Worm (Caenorhabditis elegans) whole organism, late embryonic: ENCODE results near the gene klc-2.

Source experiments
- C38D4.7 ChIP-seq: fragments of 200-800 bp; sonication (Bioruptor generic); optimal IDR thresholded peaks from 2 replicates; lab custom pipeline; 2018; ENCODE audit warnings: mild to moderate bottlenecking, missing genetic modification characterization, moderate library complexity, missing compliant biosample characterization
- K09A11.1 ChIP-seq: sonication (generic microtip); optimal IDR thresholded peaks from 2 replicates; lab custom pipeline; 2017; ENCODE audit warnings: antibody characterized with exemption, mild to moderate bottlenecking, missing genetic modification characterization, missing compliant biosample characterization; ENCODE audit not compliant: insufficient read depth
- T23F11.4 ChIP-seq: fragments of 200-800 bp; sonication (Bioruptor generic); optimal IDR thresholded peaks from 2 replicates; lab custom pipeline; 2018; ENCODE audit warnings: mild to moderate bottlenecking, missing genetic modification characterization, missing compliant biosample characterization
- ahr-1 ChIP-seq: sonication (generic microtip); optimal IDR thresholded peaks from 2 replicates; lab custom pipeline; 2016; ENCODE audit warnings: missing genetic modification characterization, missing compliant biosample characterization
- ama-1 ChIP-seq: fragments of 150-350 bp; optimal IDR thresholded peaks from 2 replicates; lab custom pipeline; 2014
- ceh-19 ChIP-seq: fragments of 200-800 bp; sonication (Bioruptor generic); optimal IDR thresholded peaks from 2 replicates; lab custom pipeline; 2018; ENCODE audit warnings: mild to moderate bottlenecking, missing genetic modification characterization, missing compliant biosample characterization
- ceh-2 ChIP-seq: sonication (generic microtip); optimal IDR thresholded peaks from 2 replicates; lab custom pipeline; 2016; ENCODE audit warnings: missing genotype, missing genetic modification characterization, missing compliant biosample characterization
- ceh-30 ChIP-seq: fragments of 150-350 bp; optimal IDR thresholded peaks from 2 replicates; lab custom pipeline; 2014; ENCODE audit warnings: missing biosample characterization, missing genetic modification characterization
- ceh-31 ChIP-seq: sonication (generic microtip); optimal IDR thresholded peaks from 2 replicates; lab custom pipeline; 2016; ENCODE audit warnings: missing genetic modification characterization, missing compliant biosample characterization
- ceh-45 ChIP-seq: fragments of 200-800 bp; sonication (Bioruptor generic); IDR thresholded peaks from 2 replicates; pipeline ENCODE4 v1.3.6; 2022; ENCODE audit warnings: missing genetic modification reagents, missing genetic modification characterization, missing compliant biosample characterization
- ceh-48 ChIP-seq: sonication (generic microtip); optimal IDR thresholded peaks from 2 replicates; lab custom pipeline; 2016; ENCODE audit warnings: missing genetic modification characterization, inconsistent platforms, missing compliant biosample characterization
- ets-4 ChIP-seq: sonication (generic microtip); optimal IDR thresholded peaks from 2 replicates; lab custom pipeline; 2016; ENCODE audit warnings: missing genetic modification characterization, missing compliant biosample characterization
- eyg-1 ChIP-seq: sonication (generic microtip); optimal IDR thresholded peaks from 2 replicates; lab custom pipeline; 2016; ENCODE audit warnings: missing genotype, missing genetic modification characterization, missing compliant biosample characterization
- fkh-10 ChIP-seq: fragments of 150-350 bp; optimal IDR thresholded peaks from 2 replicates; lab custom pipeline; 2014; ENCODE audit warnings: missing biosample characterization, missing genetic modification reagents, missing genetic modification characterization
- fkh-6 ChIP-seq: sonication (generic microtip); optimal IDR thresholded peaks from 2 replicates; lab custom pipeline; 2016; ENCODE audit warnings: missing genetic modification characterization, missing compliant biosample characterization
- gmeb-2 ChIP-seq: sonication (generic microtip); optimal IDR thresholded peaks from 2 replicates; lab custom pipeline; 2016; ENCODE audit warnings: missing genetic modification characterization, inconsistent platforms, missing compliant biosample characterization
- hlh-13 ChIP-seq: fragments of 200-800 bp; sonication (Bioruptor generic); optimal IDR thresholded peaks from 2 replicates; lab custom pipeline; 2018; ENCODE audit warnings: mild to moderate bottlenecking, missing genetic modification characterization, missing compliant biosample characterization
- hlh-6 ChIP-seq: sonication (generic microtip); optimal IDR thresholded peaks from 2 replicates; lab custom pipeline; 2016; ENCODE audit warnings: missing genotype, missing genetic modification characterization, missing compliant biosample characterization
- mec-3 ChIP-seq: sonication (generic microtip); optimal IDR thresholded peaks from 2 replicates; lab custom pipeline; 2016; ENCODE audit warnings: borderline replicate concordance, missing genetic modification characterization, missing compliant biosample characterization
- nfya-1 ChIP-seq: sonication (generic microtip); optimal IDR thresholded peaks from 2 replicates; lab custom pipeline; 2017; ENCODE audit warnings: missing genetic modification characterization, mild to moderate bottlenecking, missing compliant biosample characterization, antibody characterized with exemption, moderate library complexity
- odd-2 ChIP-seq: sonication (generic microtip); optimal IDR thresholded peaks from 2 replicates; lab custom pipeline; 2017; ENCODE audit warnings: antibody characterized with exemption, mild to moderate bottlenecking, missing genetic modification characterization, missing compliant biosample characterization
- pat-9 ChIP-seq: fragments of 200-800 bp; sonication (Bioruptor generic); optimal IDR thresholded peaks from 2 replicates; lab custom pipeline; 2018; ENCODE audit warnings: mild to moderate bottlenecking, missing genetic modification characterization, moderate library complexity, missing compliant biosample characterization
- pax-1 ChIP-seq: fragments of 150-350 bp; optimal IDR thresholded peaks from 2 replicates; lab custom pipeline; 2014; ENCODE audit warnings: missing biosample characterization, missing genetic modification characterization
- pqm-1 ChIP-seq: sonication (generic microtip); optimal IDR thresholded peaks from 2 replicates; lab custom pipeline; 2016; ENCODE audit warnings: missing genetic modification characterization, missing compliant biosample characterization
- pros-1 ChIP-seq: fragments of 150-350 bp; optimal IDR thresholded peaks from 2 replicates; lab custom pipeline; 2014; ENCODE audit warnings: missing biosample characterization, missing genetic modification reagents, missing genetic modification characterization
- ref-2 ChIP-seq: sonication (generic microtip); optimal IDR thresholded peaks from 2 replicates; lab custom pipeline; 2016; ENCODE audit warnings: missing genetic modification characterization, missing compliant biosample characterization
- sox-2 ChIP-seq: fragments of 200-800 bp; sonication (Bioruptor generic); IDR thresholded peaks from 2 replicates; pipeline ENCODE4 v1.3.6; 2022; ENCODE audit warnings: missing genetic modification reagents, missing genetic modification characterization, missing compliant biosample characterization
- sox-4 ChIP-seq: sonication (generic microtip); optimal IDR thresholded peaks from 2 replicates; lab custom pipeline; 2017; ENCODE audit warnings: mild to moderate bottlenecking, missing genetic modification characterization, inconsistent platforms, missing compliant biosample characterization
- tbx-2 ChIP-seq: sonication (generic microtip); optimal IDR thresholded peaks from 2 replicates; lab custom pipeline; 2016; ENCODE audit warnings: missing genetic modification characterization, missing compliant biosample characterization
- tbx-7 ChIP-seq: sonication (generic microtip); optimal IDR thresholded peaks from 2 replicates; lab custom pipeline; 2016; ENCODE audit warnings: missing genotype, missing genetic modification characterization, missing compliant biosample characterization
- ttx-3 ChIP-seq: sonication (generic microtip); optimal IDR thresholded peaks from 2 replicates; lab custom pipeline; 2016; ENCODE audit warnings: missing genetic modification reagents, missing genetic modification characterization, missing compliant biosample characterization
- unc-42 ChIP-seq: sonication (generic microtip); optimal IDR thresholded peaks from 2 replicates; lab custom pipeline; 2016; ENCODE audit warnings: missing genotype, missing genetic modification characterization, missing compliant biosample characterization
- unc-55 ChIP-seq: sonication (generic microtip); optimal IDR thresholded peaks from 2 replicates; lab custom pipeline; 2017; ENCODE audit warnings: missing biosample characterization, missing genetic modification reagents, missing genetic modification characterization
- zip-5 ChIP-seq: sonication (generic microtip); optimal IDR thresholded peaks from 2 replicates; lab custom pipeline; 2016; ENCODE audit warnings: missing genetic modification characterization, missing compliant biosample characterization

Gene klc-2

ce11 chrV:5584833-5585232 lies 3.6 kb upstream of the klc-2 start, which contains the start of gene CD4.11:
CD4.11 (plus strand) TSS chrV:5585133.
- no peak for TF ChIP-seq odd-2 (tag; lab: Kevin White, UChicago)
- TF ChIP-seq ets-4 (tag; lab: Kevin White, UChicago), result no peak
- no peak for TF ChIP-seq fkh-10 (GFP tag; lab: Kevin White, UChicago)
- TF ChIP-seq ceh-45 (GFP tag; lab: Robert Waterston, UW), result no peak
- TF ChIP-seq pat-9 (tag; lab: Kevin White, UChicago), result no peak
- no peak for TF ChIP-seq ceh-30 (tag; lab: Kevin White, UChicago)
- no peak for TF ChIP-seq T23F11.4
- no peak for TF ChIP-seq C38D4.7 (GFP tag; lab: Kevin White, UChicago)

ce11 chrV:5584293-5584776 lies 3.1 kb upstream of the klc-2 start, which contains the start of gene pas-6:
pas-6 (minus strand) TSS chrV:5584343.
- TF ChIP-seq eyg-1 (tag; lab: Kevin White, UChicago), result no peak
- TF ChIP-seq nfya-1 (tag; lab: Kevin White, UChicago), result peak; percentile 13

ce11 chrV:5582860-5583259 lies 1.6 kb upstream of the klc-2 start:
- TF ChIP-seq unc-55 (GFP tag; lab: Kevin White, UChicago) (peak; percentile 46), C38D4.7 (GFP tag; lab: Kevin White, UChicago) (no peak), ttx-3 (tag; lab: Kevin White, UChicago) (no peak), mec-3 (tag; lab: Kevin White, UChicago) (no peak)

ce11 chrV:5582308-5582707 lies 1.1 kb upstream of the klc-2 start:
- TF ChIP-seq nfya-1 (tag; lab: Kevin White, UChicago) (peak; percentile 35), unc-42 (tag; lab: Kevin White, UChicago) (peak; percentile 82), pqm-1 (no peak), ttx-3 (tag; lab: Kevin White, UChicago) (no peak)
- TF ChIP-seq, all 69 proteins: peak for 2

- TF ChIP-seq ceh-2 (tag; lab: Kevin White, UChicago) (peak; percentile 46), sox-2 (peak; percentile 40; the same call in 1 of the 2 replicates), ceh-31 (tag; lab: Kevin White, UChicago) (peak; percentile 74), tbx-2 (tag; lab: Kevin White, UChicago) (peak; percentile 31), unc-55 (GFP tag; lab: Kevin White, UChicago) (peak; percentile 38), pax-1 (tag; lab: Kevin White, UChicago) (peak; percentile 21), ref-2 (tag; lab: Kevin White, UChicago) (peak; percentile 6), eyg-1 (tag; lab: Kevin White, UChicago) (no peak), unc-42 (tag; lab: Kevin White, UChicago) (peak; percentile 30), ama-1 (no peak), tbx-7 (tag; lab: Kevin White, UChicago) (no peak), nfya-1 (tag; lab: Kevin White, UChicago) (peak; percentile 87), K09A11.1 (peak; percentile 69), ceh-48 (tag; lab: Kevin White, UChicago) (peak; percentile 80)
Observed at ce11 chrV:5580517-5580916, 695 bp downstream of the klc-2 start.

- TF ChIP-seq fkh-6 (tag; lab: Kevin White, UChicago), result no peak
- TF ChIP-seq pros-1 (tag; lab: Kevin White, UChicago), result no peak
- TF ChIP-seq sox-2, result no peak
- TF ChIP-seq hlh-6 (tag; lab: Kevin White, UChicago), result no peak
- TF ChIP-seq K09A11.1, result no peak
- TF ChIP-seq zip-5 (tag; lab: Kevin White, UChicago), result no peak
- no peak for TF ChIP-seq eyg-1 (tag; lab: Kevin White, UChicago)
- no peak for TF ChIP-seq gmeb-2 (tag; lab: Kevin White, UChicago)
- TF ChIP-seq hlh-13 (GFP tag; lab: Kevin White, UChicago), result no peak
- no peak for TF ChIP-seq ceh-19 (GFP tag; lab: Kevin White, UChicago)
- TF ChIP-seq pqm-1, result no peak
- TF ChIP-seq T23F11.4, result no peak
- TF ChIP-seq sox-4 (tag; lab: Kevin White, UChicago), result no peak
- TF ChIP-seq tbx-2 (tag; lab: Kevin White, UChicago), result no peak
- no peak for TF ChIP-seq ref-2 (tag; lab: Kevin White, UChicago)
- TF ChIP-seq ceh-45 (GFP tag; lab: Robert Waterston, UW), result no peak
- no peak for TF ChIP-seq ahr-1
- no peak for TF ChIP-seq mec-3 (tag; lab: Kevin White, UChicago)
Observed at ce11 chrV:5579666-5580065, 1.5 kb downstream of the klc-2 start.
